Worm (Caenorhabditis elegans): Measurements from ENCODE around the gene F13E9.19.
A peak's percentile ranks its signal among the peaks of the same experiment; 100 is the strongest.

Gene F13E9.19

DNA sequence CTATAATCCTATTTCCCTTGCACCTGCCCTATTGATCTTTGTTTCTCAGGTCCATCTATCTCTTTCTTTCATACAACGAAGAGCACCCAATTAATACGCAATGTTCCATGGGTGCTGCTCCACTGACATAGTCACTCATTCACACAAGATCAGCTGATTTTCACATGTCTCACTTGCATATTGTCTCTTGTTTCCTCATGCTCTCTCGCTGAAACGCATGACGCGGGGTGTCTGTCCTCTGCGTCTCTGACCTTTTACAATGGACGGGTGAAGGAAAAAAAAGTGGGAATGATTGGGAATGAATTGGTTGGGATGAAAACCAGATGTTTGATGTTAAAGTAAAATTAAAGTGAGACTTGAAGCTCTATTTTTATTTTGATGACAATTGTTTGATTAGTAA lies 36.1 kb downstream of the F13E9.19 start (continued):
- TF ChIP-seq madf-6 (GFP tag; IDR thresholded peaks at IDR 0.05) (no peak; the same call in 1 of the 2 replicates), snpc-1.1 (tag; optimal IDR thresholded peaks at IDR 0.05; ENCODE audit: insufficient read depth) (no peak), nhr-80 (tag; optimal IDR thresholded peaks at IDR 0.05) (no peak), cebp-2 (GFP tag; IDR thresholded peaks at IDR 0.05) (no peak), T07F8.4 (tag; optimal IDR thresholded peaks at IDR 0.05) (no peak), nhr-120 (GFP tag; IDR thresholded peaks at IDR 0.05) (no peak), repo-1 (tag; optimal IDR thresholded peaks at IDR 0.05) (no peak), F39B2.1 (GFP tag; IDR thresholded peaks at IDR 0.05) (no peak), zim-3 (tag; optimal IDR thresholded peaks at IDR 0.05) (no peak), mxl-1 (tag; optimal IDR thresholded peaks at IDR 0.05) (no peak), Y53F4B.3 (GFP tag; IDR thresholded peaks at IDR 0.05) (no peak), F49E8.2 (tag; optimal IDR thresholded peaks at IDR 0.05; ENCODE audit: insufficient read depth) (no peak), C06A6.2 (GFP tag; conservative IDR thresholded peaks at IDR 0.05) (peak; percentile 66; the same call in 1 of the 2 replicates), rcor-1 (GFP tag; IDR thresholded peaks at IDR 0.05) (peak; percentile 29; the same call in 1 of the 2 replicates), F57A8.1 (GFP tag; optimal IDR thresholded peaks at IDR 0.05) (no peak), F33H1.4 (GFP tag; IDR thresholded peaks at IDR 0.05) (no peak), Y95B8A.8 (GFP tag; IDR thresholded peaks at IDR 0.05) (peak; percentile 88), egrh-3 (GFP tag; IDR thresholded peaks at IDR 0.05) (peak; percentile 29; the same call in 1 of the 2 replicates), hmg-20 (GFP tag; IDR thresholded peaks at IDR 0.05) (no peak), cebp-1 (GFP tag; IDR thresholded peaks at IDR 0.05) (peak; percentile 45), cebp-1 (tag; optimal IDR thresholded peaks at IDR 0.05) (peak; percentile 85), ztf-26 (tag; optimal IDR thresholded peaks at IDR 0.05) (peak; percentile 31), pbrm-1 (GFP tag; IDR thresholded peaks at IDR 0.05) (peak; percentile 74), rec-8 (tag; optimal IDR thresholded peaks at IDR 0.05) (no peak), F10E7.11 (tag; optimal IDR thresholded peaks at IDR 0.05) (peak; percentile 11)

DNA sequence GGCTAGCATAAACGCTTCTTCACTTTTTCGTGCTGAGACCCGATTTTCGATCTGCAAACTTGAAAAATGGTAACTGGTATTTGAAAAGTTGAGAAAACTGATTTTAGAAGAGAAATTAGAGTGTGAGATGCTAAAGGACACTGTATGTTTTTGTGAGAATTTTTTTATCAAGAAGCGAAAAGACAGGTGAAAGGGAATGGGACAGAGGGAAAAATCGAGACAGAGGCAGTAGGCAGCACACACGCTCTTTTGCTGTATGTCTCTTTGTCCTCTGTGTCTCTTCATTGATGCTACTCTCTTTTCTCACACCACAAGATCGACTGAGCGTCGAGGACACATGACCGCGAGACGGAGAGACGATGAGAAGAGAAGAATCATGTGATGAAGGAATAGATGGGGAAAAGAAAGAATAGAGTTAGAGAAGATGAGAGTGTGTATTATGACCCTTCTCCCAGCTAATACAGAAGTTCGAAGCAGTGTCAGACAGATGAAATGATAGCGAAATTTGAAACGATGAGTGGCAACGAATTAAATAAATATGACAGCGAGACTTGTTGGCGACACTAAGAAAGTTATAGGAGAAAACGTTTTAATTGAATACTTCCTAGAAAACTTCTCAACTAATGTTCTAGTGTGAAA lies 36.8 kb downstream of the F13E9.19 start, which contains the start of gene lgg-2:
Gene lgg-2, minus strand, starts transcription at position 51 of the 639 bp plus-strand sequence.
- TF ChIP-seq lsy-27 (tag; optimal IDR thresholded peaks at IDR 0.05; ENCODE audit: borderline replicate concordance, insufficient read depth), result no peak
- no peak for TF ChIP-seq unc-130 (GFP tag; optimal IDR thresholded peaks at IDR 0.05)
- TF ChIP-seq madf-8 (GFP tag; conservative IDR thresholded peaks at IDR 0.05), result no peak
- no peak for TF ChIP-seq akir-1 (GFP tag; optimal IDR thresholded peaks at IDR 0.05)
- TF ChIP-seq Y79H2A.3 (GFP tag; conservative IDR thresholded peaks at IDR 0.05), result no peak
- peak; percentile 73 for TF ChIP-seq Y67H2A.10 (GFP tag; conservative IDR thresholded peaks at IDR 0.05)
- TF ChIP-seq repo-1 (tag; optimal IDR thresholded peaks at IDR 0.05), result peak; percentile 47
- TF ChIP-seq fkh-3 (tag; optimal IDR thresholded peaks at IDR 0.05), result no peak
- TF ChIP-seq zfh-2 (GFP tag; conservative IDR thresholded peaks at IDR 0.05), result peak; percentile 75
- TF ChIP-seq sdz-38 (tag; optimal IDR thresholded peaks at IDR 0.05), result no peak
- TF ChIP-seq mxl-1 (tag; optimal IDR thresholded peaks at IDR 0.05), result peak; percentile 23
- TF ChIP-seq aptf-3 (GFP tag; IDR thresholded peaks at IDR 0.05), result no peak
- peak; percentile 5 for TF ChIP-seq rpc-1 (optimal IDR thresholded peaks at IDR 0.05)
- TF ChIP-seq rpc-1 (tag; optimal IDR thresholded peaks at IDR 0.05), result no peak
- TF ChIP-seq Y56A3A.18 (GFP tag; IDR thresholded peaks at IDR 0.05), result peak; percentile 42; the same call in 1 of the 2 replicates
- TF ChIP-seq bed-1 (GFP tag; IDR thresholded peaks at IDR 0.05), result no peak
- TF ChIP-seq T07F8.4 (tag; optimal IDR thresholded peaks at IDR 0.05), result no peak
- TF ChIP-seq Y95B8A.8 (GFP tag; IDR thresholded peaks at IDR 0.05), result peak; percentile 76
- TF ChIP-seq nhr-80 (tag; optimal IDR thresholded peaks at IDR 0.05), result peak; percentile 92
- no peak for TF ChIP-seq F57A8.1 (GFP tag; optimal IDR thresholded peaks at IDR 0.05)
- peak; percentile 76 for TF ChIP-seq dox-1 (GFP tag; IDR thresholded peaks at IDR 0.05)
- peak; percentile 94 for TF ChIP-seq ceh-27 (GFP tag; optimal IDR thresholded peaks at IDR 0.05)
- no peak for TF ChIP-seq snpc-1.1 (tag; optimal IDR thresholded peaks at IDR 0.05; ENCODE audit: insufficient read depth)
- TF ChIP-seq sptf-2 (GFP tag; optimal IDR thresholded peaks at IDR 0.05), result no peak
- peak; percentile 90 for TF ChIP-seq C06A6.2 (GFP tag; conservative IDR thresholded peaks at IDR 0.05)
- TF ChIP-seq him-1 (tag; optimal IDR thresholded peaks at IDR 0.05), result no peak
- TF ChIP-seq ztf-18 (tag; optimal IDR thresholded peaks at IDR 0.05), result peak; percentile 81
- TF ChIP-seq mes-4 (tag; optimal IDR thresholded peaks at IDR 0.05), result no peak
- TF ChIP-seq ztf-3 (GFP tag; optimal IDR thresholded peaks at IDR 0.05), result peak; percentile 40
- no peak for TF ChIP-seq ztf-25 (GFP tag; IDR thresholded peaks at IDR 0.05)
- no peak for TF ChIP-seq Y53F4B.3 (GFP tag; IDR thresholded peaks at IDR 0.05)

Data from whole organism, young adult.